Worm (Caenorhabditis elegans) whole organism, L3 larva: ENCODE measurements around the gene T06E8.8.

Source experiments
- R02D3.7 ChIP-seq: fragments of 150-350 bp; optimal IDR thresholded peaks from 2 replicates; lab custom pipeline; 2014; ENCODE audit warnings: missing biosample characterization, missing genetic modification characterization
- ama-1 ChIP-seq: fragments of 150-350 bp; optimal IDR thresholded peaks from 2 replicates; lab custom pipeline; 2018
- ceh-28 ChIP-seq: fragments of 150-350 bp; optimal IDR thresholded peaks from 2 replicates; lab custom pipeline; 2014; ENCODE audit warnings: missing biosample characterization, missing genetic modification reagents, missing genetic modification characterization
- fkh-2 ChIP-seq: fragments of 150-350 bp; optimal IDR thresholded peaks from 2 replicates; lab custom pipeline; 2014; ENCODE audit warnings: missing biosample characterization, missing genetic modification reagents, missing genetic modification characterization
- jun-1 ChIP-seq: fragments of 150-350 bp; optimal IDR thresholded peaks from 2 replicates; lab custom pipeline; 2014; ENCODE audit warnings: missing biosample characterization, missing genetic modification reagents, missing genetic modification characterization
- nhr-11 ChIP-seq: fragments of 150-350 bp; optimal IDR thresholded peaks from 2 replicates; lab custom pipeline; 2014; ENCODE audit warnings: missing biosample characterization, missing genetic modification characterization
- nhr-76 ChIP-seq: fragments of 150-350 bp; sonication (generic microtip); optimal IDR thresholded peaks from 5 replicates; lab custom pipeline; 2014; ENCODE audit warnings: missing biosample characterization, missing genetic modification characterization
- pha-4 ChIP-seq: fragments of 150-350 bp; optimal IDR thresholded peaks from 2 replicates; lab custom pipeline; 2014; ENCODE audit warnings: missing biosample characterization, missing genetic modification reagents, missing genetic modification characterization

The T06E8.8 gene

DNA sequence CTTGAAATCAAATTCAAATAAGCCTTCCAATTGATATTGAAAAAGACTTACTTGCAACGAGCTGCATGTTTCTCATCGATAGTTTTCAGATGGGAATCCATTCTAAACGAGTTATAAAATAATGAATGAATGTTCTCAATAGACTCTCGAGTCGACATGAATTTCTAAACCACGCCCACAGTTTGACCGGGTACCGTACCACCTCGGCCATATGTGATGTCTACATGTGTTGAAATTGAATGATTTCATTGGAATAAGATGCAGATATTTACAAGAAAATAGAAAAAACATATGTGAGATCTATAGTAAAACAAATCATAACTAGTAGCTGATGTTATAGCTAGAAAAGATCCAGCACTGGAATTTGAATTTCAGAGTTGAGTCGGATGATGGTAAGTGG, 46.9 kb downstream of the T06E8.8 start, which contains the start of gene R04B5.7:
Gene R04B5.7, minus strand, starts transcription at position 101 of the 400 bp plus-strand sequence.
- TF ChIP-seq fkh-2 (no peak), jun-1 (tag; lab: Kevin White, UChicago) (no peak), nhr-11 (no peak), nhr-76 (tag; lab: Kevin White, UChicago) (no peak), R02D3.7 (tag; lab: Kevin White, UChicago) (no peak), pha-4 (no peak), ama-1 (lab: Kevin White, UChicago) (no peak)
- TF ChIP-seq, all 47 proteins: peak for 0

DNA sequence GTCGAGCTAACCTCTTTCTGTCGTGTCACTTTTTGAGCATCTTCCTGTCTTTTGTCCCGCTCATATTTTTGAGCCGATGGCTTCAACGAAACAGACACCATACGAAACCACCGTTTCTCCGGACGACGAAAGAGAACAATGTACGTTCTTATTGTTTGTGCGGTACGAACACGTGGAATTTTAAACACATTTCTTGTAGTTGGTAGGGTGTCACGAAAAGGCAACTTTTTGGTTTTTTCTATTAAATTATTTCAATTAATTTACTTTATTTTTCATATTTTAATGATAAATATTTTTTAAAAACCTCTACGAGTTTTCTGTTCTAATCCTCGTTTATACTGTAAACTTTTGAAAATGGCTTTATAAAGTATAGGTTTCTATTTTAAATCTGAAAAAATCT, 47.6 kb downstream of the T06E8.8 start, which contains the start of gene R04B5.11:
Gene R04B5.11, minus strand, starts transcription at position 101 of the 400 bp plus-strand sequence.
- no peak for TF ChIP-seq ceh-28 (tag; lab: Kevin White, UChicago)
